Fruit fly (Drosophila melanogaster) whole organism, embryonic: Measurements from ENCODE around the gene Mur2B.
A peak's percentile ranks its signal among the peaks of the same experiment; 100 is the strongest.

ENCODE experiments used
- B-H1 ChIP-seq: fragments of 200-800 bp; sonication (Bioruptor generic); IDR thresholded peaks from 3 replicates; pipeline ENCODE4 v1.3.6; 2022; ENCODE audit warnings: missing biosample characterization, missing genetic modification characterization
- CG10654 ChIP-seq: fragments of 200-800 bp; sonication (Bioruptor generic); optimal IDR thresholded peaks from 2 replicates; lab custom pipeline; 2016; ENCODE audit warnings: missing biosample characterization, missing genetic modification characterization
- CG17359 ChIP-seq: fragments of 200-800 bp; sonication (Bioruptor generic); optimal IDR thresholded peaks from 3 replicates; lab custom pipeline; 2018; ENCODE audit warnings: missing biosample characterization, mild to moderate bottlenecking, missing genetic modification characterization, moderate library complexity
- CG17385 ChIP-seq: fragments of 200-800 bp; sonication (Bioruptor generic); optimal IDR thresholded peaks from 3 replicates; lab custom pipeline; 2018; ENCODE audit warnings: missing biosample characterization, mild to moderate bottlenecking, missing genetic modification characterization
- CG1792 ChIP-seq: fragments of 200-800 bp; sonication (Bioruptor generic); optimal IDR thresholded peaks from 2 replicates; lab custom pipeline; 2016; ENCODE audit warnings: missing biosample characterization, missing genetic modification characterization
- CG18599 ChIP-seq: fragments of 200-800 bp; sonication (Bioruptor generic); optimal IDR thresholded peaks from 3 replicates; lab custom pipeline; 2017; ENCODE audit warnings: missing biosample characterization, missing genetic modification characterization, mild to moderate bottlenecking, moderate library complexity, missing genetic modification reagents
- CG3065 ChIP-seq: fragments of 200-800 bp; sonication (Bioruptor generic); optimal IDR thresholded peaks from 2 replicates; lab custom pipeline; 2016; ENCODE audit warnings: missing biosample characterization, missing genetic modification characterization
- CG31224 ChIP-seq: fragments of 200-800 bp; sonication (Bioruptor generic); IDR thresholded peaks from 2 replicates; pipeline ENCODE4 v1.3.6; 2022; ENCODE audit warnings: missing biosample characterization, missing genetic modification characterization
- CG3847 ChIP-seq: fragments of 200-800 bp; sonication (Bioruptor generic); IDR thresholded peaks from 2 replicates; pipeline ENCODE4 v1.3.6; 2022; ENCODE audit warnings: missing biosample characterization, missing genetic modification characterization
- CG4404 ChIP-seq: fragments of 200-800 bp; sonication (Bioruptor generic); IDR thresholded peaks from 2 replicates; pipeline ENCODE4 v1.3.6; 2022; ENCODE audit warnings: missing biosample characterization, missing genetic modification characterization
- CG4424 ChIP-seq: fragments of 200-800 bp; sonication (Bioruptor generic); optimal IDR thresholded peaks from 3 replicates; lab custom pipeline; 2016; ENCODE audit warnings: missing biosample characterization, missing genetic modification characterization
- CG5180 ChIP-seq: fragments of 200-800 bp; sonication (Bioruptor generic); optimal IDR thresholded peaks from 3 replicates; lab custom pipeline; 2017; ENCODE audit warnings: missing biosample characterization, missing genetic modification characterization, mild to moderate bottlenecking, moderate library complexity, missing genetic modification reagents
- CG8944 ChIP-seq: fragments of 200-800 bp; sonication (Bioruptor generic); optimal IDR thresholded peaks from 3 replicates; lab custom pipeline; 2016; ENCODE audit warnings: missing biosample characterization, missing genetic modification characterization
- CG9215 ChIP-seq: fragments of 200-800 bp; sonication (Bioruptor generic); IDR thresholded peaks from 2 replicates; pipeline ENCODE4 v1.3.6; 2022; ENCODE audit warnings: missing biosample characterization, missing genetic modification characterization
- CG9727 ChIP-seq: fragments of 200-800 bp; sonication (Bioruptor generic); optimal IDR thresholded peaks from 3 replicates; lab custom pipeline; 2017; ENCODE audit warnings: missing biosample characterization, mild to moderate bottlenecking, missing genetic modification characterization
- CG9817 ChIP-seq: fragments of 200-800 bp; sonication (Bioruptor generic); optimal IDR thresholded peaks from 2 replicates; lab custom pipeline; 2018; ENCODE audit warnings: missing biosample characterization, mild to moderate bottlenecking, missing genetic modification characterization, moderate library complexity
- Dip3 ChIP-seq: fragments of 200-800 bp; sonication (Bioruptor generic); optimal IDR thresholded peaks from 3 replicates; lab custom pipeline; 2016; ENCODE audit warnings: missing biosample characterization, missing genetic modification characterization
- Dll ChIP-seq: fragments of 200-800 bp; sonication (Bioruptor generic); IDR thresholded peaks from 4 replicates; pipeline ENCODE4 v1.3.6; 2022; ENCODE audit warnings: missing biosample characterization, missing genetic modification characterization; ENCODE audit not compliant: partially characterized antibody
- Doc3 ChIP-seq: fragments of 200-800 bp; sonication (Bioruptor generic); IDR thresholded peaks from 3 replicates; pipeline ENCODE4 v1.3.6; 2022; ENCODE audit warnings: missing biosample characterization, missing genetic modification characterization; ENCODE audit not compliant: partially characterized antibody
- E2f1 ChIP-seq: fragments of 200-800 bp; sonication (Bioruptor generic); IDR thresholded peaks from 2 replicates; pipeline ENCODE4 v1.3.6; 2022; ENCODE audit warnings: missing biosample characterization, missing genetic modification characterization
- E2f2 ChIP-seq: fragments of 200-800 bp; sonication (Bioruptor generic); IDR thresholded peaks from 2 replicates; pipeline ENCODE4 v1.3.6; 2022; ENCODE audit warnings: missing biosample characterization, missing genetic modification characterization
- Fer1 ChIP-seq: fragments of 200-800 bp; sonication (Bioruptor generic); optimal IDR thresholded peaks from 2 replicates; lab custom pipeline; 2017; ENCODE audit warnings: missing biosample characterization, mild to moderate bottlenecking, missing genetic modification characterization
- HLH4C ChIP-seq: fragments of 200-800 bp; sonication (Bioruptor generic); IDR thresholded peaks from 3 replicates; pipeline ENCODE4 v1.3.6; 2022; ENCODE audit warnings: missing biosample characterization, missing genetic modification characterization; ENCODE audit not compliant: partially characterized antibody
- Hr3 ChIP-seq: fragments of 200-800 bp; sonication (Bioruptor generic); optimal IDR thresholded peaks from 3 replicates; lab custom pipeline; 2016; ENCODE audit warnings: missing biosample characterization, missing genetic modification characterization
- Hr78 ChIP-seq, 2 experiments: fragments of 200-800 bp in 1 of 2; fragments of >200 bp in 1 of 2; sonication (Bioruptor generic) in 1 of 2; optimal IDR thresholded peaks; 2 replicates each; lab custom pipeline; 2017 to 2019; ENCODE audit warnings: missing biosample characterization in 2 of 2, missing genetic modification characterization in 2 of 2, mild to moderate bottlenecking in 1 of 2, moderate library complexity in 1 of 2
- NFAT ChIP-seq: fragments of 200-800 bp; sonication (Bioruptor generic); IDR thresholded peaks from 2 replicates; pipeline ENCODE4 v1.3.6; 2022; ENCODE audit warnings: missing biosample characterization, missing genetic modification characterization
- Xrp1 ChIP-seq: fragments of 200-800 bp; sonication (Bioruptor generic); IDR thresholded peaks from 2 replicates; pipeline ENCODE4 v1.3.6; 2022; ENCODE audit warnings: missing biosample characterization, missing genetic modification characterization
- ac ChIP-seq: fragments of 200-800 bp; sonication (Bioruptor generic); optimal IDR thresholded peaks from 3 replicates; lab custom pipeline; 2017; ENCODE audit warnings: missing biosample characterization, mild to moderate bottlenecking, missing genetic modification characterization
- ap ChIP-seq: fragments of 200-800 bp; sonication (Bioruptor generic); IDR thresholded peaks from 2 replicates; pipeline ENCODE4 v1.3.6; 2022; ENCODE audit warnings: missing biosample characterization, missing genetic modification characterization
- cato ChIP-seq: fragments of 200-800 bp; sonication (Bioruptor generic); optimal IDR thresholded peaks from 2 replicates; lab custom pipeline; 2016; ENCODE audit warnings: missing biosample characterization, missing genetic modification characterization, borderline replicate concordance
- da ChIP-seq: fragments of 200-800 bp; sonication (Bioruptor generic); optimal IDR thresholded peaks from 2 replicates; lab custom pipeline; 2016; ENCODE audit warnings: missing biosample characterization, missing genetic modification characterization
- dm ChIP-seq: fragments of 200-800 bp; sonication (Bioruptor generic); optimal IDR thresholded peaks from 3 replicates; lab custom pipeline; 2016; ENCODE audit warnings: missing biosample characterization, missing genetic modification characterization
- dmrt11E ChIP-seq: fragments of 200-800 bp; sonication (Bioruptor generic); optimal IDR thresholded peaks from 3 replicates; lab custom pipeline; 2018; ENCODE audit warnings: missing biosample characterization, mild to moderate bottlenecking, missing genetic modification characterization, moderate library complexity
- fd102C ChIP-seq: fragments of 200-800 bp; sonication (Bioruptor generic); optimal IDR thresholded peaks from 2 replicates; lab custom pipeline; 2018; ENCODE audit warnings: missing biosample characterization, mild to moderate bottlenecking, missing genetic modification characterization, moderate library complexity
- fru ChIP-seq: fragments of >200 bp; optimal IDR thresholded peaks from 2 replicates; lab custom pipeline; 2017
- gcm ChIP-seq: fragments of 200-800 bp; sonication (Bioruptor generic); optimal IDR thresholded peaks from 2 replicates; lab custom pipeline; 2019; ENCODE audit warnings: missing biosample characterization, mild to moderate bottlenecking, missing genetic modification characterization, moderate library complexity
- gfzf ChIP-seq: fragments of 200-800 bp; sonication (Bioruptor generic); optimal IDR thresholded peaks from 2 replicates; lab custom pipeline; 2016; ENCODE audit warnings: missing biosample characterization, mild to moderate bottlenecking, missing genetic modification characterization, moderate library complexity
- hb ChIP-seq: fragments of 200-800 bp; sonication (Bioruptor generic); IDR thresholded peaks from 3 replicates; pipeline ENCODE4 v1.3.6; 2022; ENCODE audit warnings: missing biosample characterization, missing genetic modification characterization; ENCODE audit not compliant: partially characterized antibody
- lmd ChIP-seq: fragments of 200-800 bp; sonication (Bioruptor generic); IDR thresholded peaks from 2 replicates; pipeline ENCODE4 v1.3.6; 2022; ENCODE audit warnings: missing biosample characterization, missing genetic modification characterization
- lov ChIP-seq, 2 experiments: fragments of 200-800 bp in 1 of 2; fragments of >200 bp in 1 of 2; sonication (Bioruptor generic) in 1 of 2; IDR thresholded peaks in 1 of 2; optimal IDR thresholded peaks in 1 of 2; 2 replicates in 1 of 2; 3 replicates in 1 of 2; pipeline versions ENCODE4 v1.3.6 to Lab custom; 2017 to 2022; ENCODE audit warnings: missing biosample characterization in 1 of 2, missing genetic modification characterization in 1 of 2
- mam ChIP-seq: fragments of 200-800 bp; sonication (Bioruptor generic); optimal IDR thresholded peaks from 3 replicates; lab custom pipeline; 2016; ENCODE audit warnings: missing biosample characterization, missing genetic modification characterization
- nerfin-1 ChIP-seq: fragments of 200-800 bp; sonication (Bioruptor generic); optimal IDR thresholded peaks from 3 replicates; lab custom pipeline; 2019; ENCODE audit warnings: missing biosample characterization, mild to moderate bottlenecking, missing genetic modification characterization, moderate library complexity
- org-1 ChIP-seq: fragments of 200-800 bp; sonication (Bioruptor generic); optimal IDR thresholded peaks from 2 replicates; lab custom pipeline; 2017; ENCODE audit warnings: missing biosample characterization, missing genetic modification characterization
- prd ChIP-seq, 3 experiments: fragments of >200 bp in 2 of 3; fragments of 200-800 bp in 1 of 3; sonication (Bioruptor generic) in 1 of 3; optimal IDR thresholded peaks in 2 of 3; IDR thresholded peaks in 1 of 3; 2 replicates in 2 of 3; 3 replicates in 1 of 3; pipeline versions ENCODE4 v1.3.6 to Lab custom; 2017 to 2022; ENCODE audit warnings: missing biosample characterization in 1 of 3, missing genetic modification characterization in 1 of 3
- tgo ChIP-seq: fragments of 200-800 bp; sonication (Bioruptor generic); IDR thresholded peaks from 3 replicates; pipeline ENCODE4 v1.3.6; 2022; ENCODE audit warnings: missing biosample characterization, missing genetic modification characterization
- tna ChIP-seq: fragments of 200-800 bp; sonication (Bioruptor generic); IDR thresholded peaks from 2 replicates; pipeline ENCODE4 v1.3.6; 2022; ENCODE audit warnings: missing biosample characterization, missing genetic modification characterization; ENCODE audit not compliant: partially characterized antibody
- unc-4 ChIP-seq: fragments of 200-800 bp; sonication (Bioruptor generic); IDR thresholded peaks from 2 replicates; pipeline ENCODE4 v1.3.6; 2022; ENCODE audit warnings: missing biosample characterization, missing genetic modification characterization; ENCODE audit not compliant: partially characterized antibody
- vfl ChIP-seq: fragments of 200-800 bp; sonication (Bioruptor generic); optimal IDR thresholded peaks from 2 replicates; lab custom pipeline; 2016; ENCODE audit warnings: missing biosample characterization, missing genetic modification characterization
- vvl ChIP-seq: fragments of 200-800 bp; sonication (Bioruptor generic); IDR thresholded peaks from 2 replicates; pipeline ENCODE4 v1.3.6; 2022; ENCODE audit warnings: missing biosample characterization, missing genetic modification characterization
- wek ChIP-seq: fragments of 200-800 bp; sonication (Bioruptor generic); optimal IDR thresholded peaks from 3 replicates; lab custom pipeline; 2018; ENCODE audit warnings: missing biosample characterization, mild to moderate bottlenecking, missing genetic modification characterization, moderate library complexity

Mur2B gene

dm6 chrX:1517618-1518017 lies 151.0 kb downstream of the Mur2B start (continued):
- TF ChIP-seq CG3065 (GFP tag; lab: Kevin White, UChicago) (no peak), CG18599 (GFP tag; lab: Kevin White, UChicago) (peak; percentile 32), prd (optimal IDR thresholded peaks at IDR 0.05; lab: Kevin White, UChicago) (no peak), prd (GFP tag; IDR thresholded peaks at IDR 0.05; lab: Robert Waterston, UW) (peak; percentile 45; the same call in 1 of the 3 replicates), Fer1 (peak; percentile 36), NFAT (GFP tag; lab: Robert Waterston, UW) (peak; percentile 63), mam (GFP tag; lab: Kevin White, UChicago) (peak; percentile 37), fru (no peak), CG5180 (no peak), dmrt11E (peak; percentile 5), org-1 (GFP tag; lab: Kevin White, UChicago) (no peak), CG9817 (tag; lab: Kevin White, UChicago) (peak; percentile 31), tna (peak; percentile 77), Hr3 (GFP tag; lab: Kevin White, UChicago) (peak; percentile 16), CG8944 (GFP tag; lab: Kevin White, UChicago) (no peak), Hr78 (GFP tag; optimal IDR thresholded peaks at IDR 0.05; lab: Kevin White, UChicago) (no peak), cato (GFP tag; lab: Kevin White, UChicago) (no peak), CG1792 (GFP tag; lab: Kevin White, UChicago) (no peak), CG17385 (GFP tag; lab: Kevin White, UChicago) (peak; percentile 39), HLH4C (GFP tag; lab: Robert Waterston, UW) (peak; percentile 82), hb (peak; percentile 84), E2f2 (peak; percentile 35; the same call in 1 of the 2 replicates), CG17359 (tag; lab: Kevin White, UChicago) (no peak), lmd (GFP tag; lab: Robert Waterston, UW) (peak; percentile 53; the same call in 1 of the 2 replicates), fd102C (GFP tag; lab: Kevin White, UChicago) (no peak), ap (no peak), wek (no peak), ac (GFP tag; lab: Kevin White, UChicago) (no peak), nerfin-1 (tag; lab: Kevin White, UChicago) (no peak), dm (peak; percentile 7), Dip3 (GFP tag; lab: Kevin White, UChicago) (no peak), vvl (GFP tag; lab: Robert Waterston, UW) (peak; percentile 46; the same call in 1 of the 2 replicates), lov (optimal IDR thresholded peaks at IDR 0.05; lab: Kevin White, UChicago) (no peak), lov (GFP tag; IDR thresholded peaks at IDR 0.05; lab: Robert Waterston, UW) (no peak), CG10654 (GFP tag; lab: Kevin White, UChicago) (no peak), Doc3 (GFP tag; lab: Robert Waterston, UW) (peak; percentile 93), CG4424 (peak; percentile 23), E2f1 (no peak), Xrp1 (GFP tag; lab: Robert Waterston, UW) (peak; percentile 70), Dll (GFP tag; lab: Robert Waterston, UW) (peak; percentile 97), CG31224 (peak; percentile 99), gcm (GFP tag; lab: Kevin White, UChicago) (peak; percentile 44), CG9727 (GFP tag; lab: Kevin White, UChicago) (no peak), CG9215 (no peak), vfl (peak; percentile 5), gfzf (GFP tag; lab: Kevin White, UChicago) (no peak), unc-4 (GFP tag; lab: Robert Waterston, UW) (peak; percentile 88), CG4404 (GFP tag; lab: Robert Waterston, UW) (no peak), tgo (no peak), CG3847 (no peak), da (GFP tag; lab: Kevin White, UChicago) (no peak), B-H1 (GFP tag; lab: Robert Waterston, UW) (no peak)
